Worm (Caenorhabditis elegans) whole organism, young adult: ENCODE data around the gene ZK185.4.

Experiments
- F33H1.4 ChIP-seq: fragments of 200-800 bp; sonication (Bioruptor generic); IDR thresholded peaks from 2 replicates; pipeline ENCODE4 v1.3.6; 2022; ENCODE audit warnings: missing genetic modification reagents, missing genetic modification characterization, missing compliant biosample characterization
- K12H6.12 ChIP-seq: fragments of 200-800 bp; sonication (Bioruptor generic); optimal IDR thresholded peaks from 2 replicates; lab custom pipeline; 2018; ENCODE audit warnings: mild to moderate bottlenecking, missing genetic modification characterization, missing compliant biosample characterization
- Y79H2A.3 ChIP-seq: fragments of 200-800 bp; sonication (Bioruptor generic); conservative IDR thresholded peaks from 2 replicates; pipeline ENCODE4 v1.3.6; 2022; ENCODE audit warnings: missing genetic modification reagents, missing genetic modification characterization, missing compliant biosample characterization
- akir-1 ChIP-seq: fragments of 200-800 bp; sonication (Bioruptor generic); optimal IDR thresholded peaks from 2 replicates; lab custom pipeline; 2018; ENCODE audit warnings: mild to moderate bottlenecking, missing genetic modification characterization, moderate library complexity, missing compliant biosample characterization
- bed-2 ChIP-seq: fragments of 200-800 bp; sonication (Bioruptor generic); IDR thresholded peaks from 2 replicates; pipeline ENCODE4 v1.3.6; 2022; ENCODE audit warnings: missing genetic modification reagents, missing genetic modification characterization, missing compliant biosample characterization
- ceh-40 ChIP-seq: fragments of 200-800 bp; sonication (Bioruptor generic); IDR thresholded peaks from 2 replicates; pipeline ENCODE4 v1.3.6; 2022; ENCODE audit warnings: missing genetic modification characterization, missing compliant biosample characterization
- ceh-91 ChIP-seq: fragments of 200-800 bp; sonication (Bioruptor generic); IDR thresholded peaks from 2 replicates; pipeline ENCODE4 v1.3.6; 2022; ENCODE audit warnings: missing genetic modification reagents, missing genetic modification characterization, missing compliant biosample characterization
- hlh-26 ChIP-seq: fragments of 200-800 bp; sonication (Bioruptor generic); conservative IDR thresholded peaks from 2 replicates; pipeline ENCODE4 v1.3.6; 2022; ENCODE audit warnings: missing genetic modification reagents, missing genetic modification characterization, missing compliant biosample characterization
- lsy-27 ChIP-seq: sonication (generic microtip); optimal IDR thresholded peaks from 2 replicates; lab custom pipeline; 2017; ENCODE audit warnings: missing genetic modification characterization, mild to moderate bottlenecking, missing compliant biosample characterization, antibody characterized with exemption, missing genotype, borderline replicate concordance; ENCODE audit not compliant: insufficient read depth
- mel-28 ChIP-seq: sonication (generic microtip); optimal IDR thresholded peaks from 2 replicates; lab custom pipeline; 2016; ENCODE audit warnings: borderline replicate concordance, mild to moderate bottlenecking, missing genetic modification characterization, missing compliant biosample characterization
- nfya-1 ChIP-seq: sonication (generic microtip); optimal IDR thresholded peaks from 2 replicates; lab custom pipeline; 2017; ENCODE audit warnings: antibody characterized with exemption, missing compliant biosample characterization, missing genetic modification characterization, borderline replicate concordance; ENCODE audit not compliant: insufficient read depth

DNA sequence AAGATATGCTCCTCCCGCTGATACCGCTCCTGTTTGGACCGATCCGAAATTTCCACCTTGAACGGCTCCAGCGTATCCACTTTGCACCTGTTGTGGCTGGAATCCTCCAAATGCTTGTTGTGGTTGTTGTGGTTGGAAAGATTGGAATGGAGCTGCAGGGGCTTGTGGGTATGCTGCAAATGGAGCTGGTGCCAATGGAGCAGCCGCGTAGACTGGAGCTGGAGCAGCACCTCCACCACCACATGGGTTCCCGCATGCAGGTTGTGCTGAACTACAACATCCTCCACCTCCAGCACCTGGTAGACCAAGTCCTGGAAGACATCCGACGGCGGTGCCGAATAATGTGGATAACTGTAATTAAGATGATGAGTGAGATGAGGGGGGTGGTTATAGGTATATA is 9.5 kb downstream of the ZK185.4 start:
- TF ChIP-seq akir-1 (GFP tag; lab: Kevin White, UChicago) (no peak), ceh-91 (GFP tag; lab: Robert Waterston, UW) (no peak), nfya-1 (tag; lab: Kevin White, UChicago) (no peak), ceh-40 (GFP tag; lab: Robert Waterston, UW) (no peak), lsy-27 (tag; lab: Kevin White, UChicago) (no peak), Y79H2A.3 (GFP tag; lab: Robert Waterston, UW) (no peak), hlh-26 (GFP tag; lab: Robert Waterston, UW) (no peak), F33H1.4 (GFP tag; lab: Robert Waterston, UW) (no peak), mel-28 (tag; lab: Kevin White, UChicago) (no peak), K12H6.12 (no peak), bed-2 (no peak)
